Worm (Caenorhabditis elegans): ENCODE results near the gene srw-144.

DNA sequence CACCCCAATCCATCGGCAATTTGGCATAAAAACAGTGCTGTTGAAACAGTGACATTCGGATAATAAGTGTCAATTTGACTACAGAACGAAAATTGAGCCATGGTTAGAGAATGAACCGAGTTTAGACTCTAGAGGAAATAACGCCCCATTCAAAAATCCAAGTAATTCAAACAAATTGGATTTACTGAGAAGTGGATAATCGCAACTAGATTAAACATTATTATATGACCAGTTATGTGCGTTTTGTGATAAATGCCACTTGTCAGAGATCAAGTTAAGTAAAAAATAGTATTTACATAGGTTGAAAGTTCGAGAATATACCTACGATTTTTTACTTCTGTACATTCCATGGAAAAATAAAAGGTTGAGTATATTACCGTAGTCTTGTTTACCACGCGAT, 24.5 kb upstream of the srw-144 start, which contains the start of gene srw-139:
- TF ChIP-seq ahr-1 (tag; optimal IDR thresholded peaks at IDR 0.05) (no peak), tbx-2 (tag; optimal IDR thresholded peaks at IDR 0.05) (no peak)

Measured in whole organism, late embryonic.